Worm (Caenorhabditis elegans) whole organism, L4/young adult: Measurements from ENCODE around the gene F21H7.5.

Source experiments
- W03F9.2 ChIP-seq: fragments of 150-350 bp; optimal IDR thresholded peaks from 2 replicates; lab custom pipeline; 2014; ENCODE audit warnings: missing biosample characterization, missing genetic modification characterization
- dao-5 ChIP-seq: sonication (generic microtip); optimal IDR thresholded peaks from 2 replicates; lab custom pipeline; 2016; ENCODE audit warnings: missing genotype, missing genetic modification characterization, moderate library complexity, missing compliant biosample characterization
- him-1 ChIP-seq: sonication (generic microtip); optimal IDR thresholded peaks from 2 replicates; lab custom pipeline; 2016; ENCODE audit warnings: missing genotype, missing genetic modification reagents, missing genetic modification characterization, missing compliant biosample characterization

DNA sequence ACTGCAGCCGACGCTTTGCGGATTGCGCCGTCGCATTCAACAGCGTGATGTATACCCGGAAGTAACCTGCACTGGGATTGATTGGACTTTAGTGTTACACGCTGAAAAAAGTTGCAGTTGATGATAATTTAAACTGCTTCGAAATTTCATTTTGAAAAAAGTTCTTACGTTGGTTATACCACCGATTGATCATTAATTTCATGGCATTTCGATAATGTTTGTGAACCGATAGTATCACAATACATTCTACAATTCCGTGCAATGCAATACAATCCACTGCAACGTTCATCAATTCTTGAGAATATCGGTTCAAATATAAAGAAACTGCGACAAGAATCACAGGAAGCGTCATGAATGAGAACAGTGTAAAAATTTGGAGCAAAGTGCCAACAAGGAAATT lies 2.2 kb upstream of the F21H7.5 start, which contains the start of gene F21H7.3:
- no peak for TF ChIP-seq him-1 (tag; lab: Kevin White, UChicago)
- TF ChIP-seq dao-5 (tag; lab: Kevin White, UChicago), result no peak
- TF ChIP-seq W03F9.2 (tag; lab: Kevin White, UChicago), result no peak
